Fruit fly (Drosophila melanogaster): ENCODE results near the gene CG13284.

CG13284 gene

dm6 chr2L:16880930-16881329 lies 32.4 kb upstream of the CG13284 start (continued):
- no peak for TF ChIP-seq CG10147 (GFP tag; optimal IDR thresholded peaks at IDR 0.05)
- no peak for TF ChIP-seq Stat92E (GFP tag; optimal IDR thresholded peaks at IDR 0.05)
- peak; percentile 93 for TF ChIP-seq Jarid2 (GFP tag; optimal IDR thresholded peaks at IDR 0.05)
- TF ChIP-seq grau (tag; optimal IDR thresholded peaks at IDR 0.05) = no peak
- no peak for TF ChIP-seq CG12104 (GFP tag; optimal IDR thresholded peaks at IDR 0.05)
- peak; percentile 93; the same call in 3 of the 4 replicates for TF ChIP-seq chinmo (GFP tag; IDR thresholded peaks at IDR 0.05; ENCODE audit: partially characterized antibody)
- no peak for TF ChIP-seq Taf1 (GFP tag; IDR thresholded peaks at IDR 0.05)
- no peak for TF ChIP-seq al (GFP tag; IDR thresholded peaks at IDR 0.05)
- peak; percentile 0 for TF ChIP-seq Hmr (GFP tag; optimal IDR thresholded peaks at IDR 0.05)
- TF ChIP-seq TFAM (GFP tag; optimal IDR thresholded peaks at IDR 0.05) = no peak
- no peak for TF ChIP-seq CG6272 (GFP tag; IDR thresholded peaks at IDR 0.05)
- TF ChIP-seq Dad (GFP tag; optimal IDR thresholded peaks at IDR 0.05) = no peak
- TF ChIP-seq gcm (GFP tag; optimal IDR thresholded peaks at IDR 0.05) = no peak
- peak; percentile 24; the same call in 1 of the 3 replicates for TF ChIP-seq so (GFP tag; IDR thresholded peaks at IDR 0.05)
- no peak for TF ChIP-seq B-H2 (GFP tag; optimal IDR thresholded peaks at IDR 0.05)
- TF ChIP-seq Side (GFP tag; optimal IDR thresholded peaks at IDR 0.05) = no peak
- no peak for TF ChIP-seq lov (optimal IDR thresholded peaks at IDR 0.05)
- no peak for TF ChIP-seq lov (GFP tag; IDR thresholded peaks at IDR 0.05)
- TF ChIP-seq inv (GFP tag; IDR thresholded peaks at IDR 0.05; ENCODE audit: partially characterized antibody) = no peak; the same call in 1 of the 2 replicates
- TF ChIP-seq chn (GFP tag; optimal IDR thresholded peaks at IDR 0.05) = no peak
- no peak for TF ChIP-seq Optix (GFP tag; IDR thresholded peaks at IDR 0.05)
- no peak for TF ChIP-seq twi (tag; optimal IDR thresholded peaks at IDR 0.05)
- TF ChIP-seq Med (GFP tag) = peak; percentile 90
- TF ChIP-seq ERR (GFP tag; optimal IDR thresholded peaks at IDR 0.05) = no peak
- TF ChIP-seq bcd (GFP tag; optimal IDR thresholded peaks at IDR 0.05) = no peak
- TF ChIP-seq Blimp-1 (GFP tag; optimal IDR thresholded peaks at IDR 0.05) = no peak
- TF ChIP-seq Hr51 (GFP tag; optimal IDR thresholded peaks at IDR 0.05) = no peak
- TF ChIP-seq CG6765 (GFP tag; optimal IDR thresholded peaks at IDR 0.05) = peak; percentile 18
- TF ChIP-seq HLH54F (GFP tag; optimal IDR thresholded peaks at IDR 0.05) = no peak
- TF ChIP-seq cwo (GFP tag; optimal IDR thresholded peaks at IDR 0.05) = peak; percentile 17
- no peak for TF ChIP-seq Doc2 (GFP tag; IDR thresholded peaks at IDR 0.05)
- TF ChIP-seq CG13123 (GFP tag; optimal IDR thresholded peaks at IDR 0.05) = no peak
- TF ChIP-seq sens (GFP tag) = peak; percentile 68
- peak; percentile 26 for TF ChIP-seq Ets65A (GFP tag)
- peak; percentile 47; the same call in 1 of the 3 replicates for TF ChIP-seq ken (GFP tag; IDR thresholded peaks at IDR 0.05)
- no peak for TF ChIP-seq tap (tag; optimal IDR thresholded peaks at IDR 0.05)
- TF ChIP-seq Atf3 (GFP tag; optimal IDR thresholded peaks at IDR 0.05) = no peak
- TF ChIP-seq PHDP (tag; optimal IDR thresholded peaks at IDR 0.05) = no peak
- TF ChIP-seq sqz (GFP tag; optimal IDR thresholded peaks at IDR 0.05) = no peak
- TF ChIP-seq CG3407 (GFP tag; optimal IDR thresholded peaks at IDR 0.05) = no peak
- TF ChIP-seq Oli (tag; optimal IDR thresholded peaks at IDR 0.05) = no peak
- TF ChIP-seq CG34376 (GFP tag; optimal IDR thresholded peaks at IDR 0.05) = peak; percentile 54
- TF ChIP-seq Rfx (GFP tag; IDR thresholded peaks at IDR 0.05) = peak; percentile 41; the same call in 1 of the 2 replicates
- no peak for TF ChIP-seq Sry-β (GFP tag; optimal IDR thresholded peaks at IDR 0.05)
- no peak for TF ChIP-seq hth (optimal IDR thresholded peaks at IDR 0.05)
- no peak for TF ChIP-seq bab2 (GFP tag; optimal IDR thresholded peaks at IDR 0.05)
- TF ChIP-seq ro (GFP tag; IDR thresholded peaks at IDR 0.05) = no peak
- no peak for TF ChIP-seq Hmx (GFP tag; optimal IDR thresholded peaks at IDR 0.05)
- peak; percentile 42; the same call in 1 of the 2 replicates for TF ChIP-seq CG17328 (GFP tag; IDR thresholded peaks at IDR 0.05)
- TF ChIP-seq CG9437 (GFP tag; optimal IDR thresholded peaks at IDR 0.05) = no peak
- TF ChIP-seq CG9876 (GFP tag; optimal IDR thresholded peaks at IDR 0.05) = no peak
- no peak for TF ChIP-seq CG13894 (tag; optimal IDR thresholded peaks at IDR 0.05)
